Worm (Caenorhabditis elegans): Measurements from ENCODE around the gene gstk-2.
"Not testable (repeated sequence)": the region's sequence is repeated elsewhere in the genome, so short reads cannot be mapped to it uniquely, and the experiment has no call there.

Gene gstk-2

DNA sequence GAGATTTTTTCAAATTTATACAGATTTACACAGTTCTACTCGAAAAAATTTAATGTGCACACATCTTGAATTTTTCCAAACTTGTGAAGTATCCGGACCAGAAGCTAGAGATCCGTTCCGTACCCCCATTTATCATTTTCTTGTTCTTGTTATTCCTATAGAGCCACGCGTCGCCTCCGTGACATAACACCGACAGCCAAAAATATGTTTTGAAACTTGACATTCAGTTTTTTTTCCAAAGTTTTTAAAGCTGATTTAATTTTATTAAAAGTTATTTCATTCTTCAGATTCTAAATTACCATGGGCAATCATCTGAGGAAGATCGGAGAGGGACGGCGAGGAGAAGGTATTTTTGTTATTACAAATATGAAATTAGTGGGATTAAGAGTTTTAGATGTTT, 8.1 kb upstream of the gstk-2 start, which contains the start of gene D2024.18:
TSS of gene D2024.18 (plus strand) at position 301 of the 400 bp plus-strand sequence.
- TF ChIP-seq mab-9 (GFP tag; IDR thresholded peaks at IDR 0.05) (no peak), nhr-28 (tag; optimal IDR thresholded peaks at IDR 0.05) (no peak), pqm-1 (tag; optimal IDR thresholded peaks at IDR 0.05) (no peak), elt-3 (tag; optimal IDR thresholded peaks at IDR 0.05) (no peak), blmp-1 (tag; optimal IDR thresholded peaks at IDR 0.05) (no peak), ces-1 (GFP tag; optimal IDR thresholded peaks at IDR 0.05) (no peak), ceh-8 (GFP tag; optimal IDR thresholded peaks at IDR 0.05) (no peak), egl-13 (tag; optimal IDR thresholded peaks at IDR 0.05) (no peak), F16B12.6 (tag; optimal IDR thresholded peaks at IDR 0.05) (no peak), nhr-19 (GFP tag; conservative IDR thresholded peaks at IDR 0.05) (no peak), mef-2 (tag; optimal IDR thresholded peaks at IDR 0.05) (no peak), ceh-88 (GFP tag; IDR thresholded peaks at IDR 0.05) (no peak), mep-1 (tag; optimal IDR thresholded peaks at IDR 0.05) (no peak), ztf-11 (tag; optimal IDR thresholded peaks at IDR 0.05) (no peak)

DNA sequence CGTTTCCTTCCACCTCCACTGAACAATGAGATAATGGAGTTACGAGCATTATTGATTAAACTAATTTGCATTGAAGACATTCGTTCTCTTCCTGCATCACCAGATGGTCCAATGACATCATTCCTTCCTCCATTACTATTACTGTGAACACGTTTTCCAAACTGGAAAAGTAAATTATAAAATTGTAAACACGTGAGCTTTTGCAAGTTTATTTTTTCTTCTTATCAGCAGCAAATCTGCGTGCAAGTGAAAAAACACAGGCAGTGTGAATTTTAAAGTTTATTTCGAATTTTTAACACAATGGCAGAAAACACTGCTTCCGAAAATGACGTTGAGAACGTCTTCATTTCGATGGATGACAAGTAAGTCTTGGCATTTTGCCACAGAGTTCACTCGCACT, 5.2 kb upstream of the gstk-2 start, which contains the start of gene D2024.1:
TSS of gene D2024.1 (plus strand) at position 301 of the 400 bp plus-strand sequence.
- not testable (repeated sequence) for TF ChIP-seq F16B12.6 (tag; optimal IDR thresholded peaks at IDR 0.05); ets-5 (GFP tag; IDR thresholded peaks at IDR 0.05); aly-2 (tag; optimal IDR thresholded peaks at IDR 0.05)

- TF ChIP-seq isw-1 (GFP tag; IDR thresholded peaks at IDR 0.05): no peak
- TF ChIP-seq fos-1 (tag; optimal IDR thresholded peaks at IDR 0.05): no peak
- TF ChIP-seq efl-1 (optimal IDR thresholded peaks at IDR 0.05): no peak
- TF ChIP-seq efl-1 (GFP tag; optimal IDR thresholded peaks at IDR 0.05 in 1 of 2): peak in 1 of 2 experiments; percentile 39
These were observed 4.5 kb upstream of the gstk-2 start, which contains the start of gene col-114 for ce11 chrIV:7246553-7246952. col-114 (minus strand) TSS chrIV:7246653.

DNA sequence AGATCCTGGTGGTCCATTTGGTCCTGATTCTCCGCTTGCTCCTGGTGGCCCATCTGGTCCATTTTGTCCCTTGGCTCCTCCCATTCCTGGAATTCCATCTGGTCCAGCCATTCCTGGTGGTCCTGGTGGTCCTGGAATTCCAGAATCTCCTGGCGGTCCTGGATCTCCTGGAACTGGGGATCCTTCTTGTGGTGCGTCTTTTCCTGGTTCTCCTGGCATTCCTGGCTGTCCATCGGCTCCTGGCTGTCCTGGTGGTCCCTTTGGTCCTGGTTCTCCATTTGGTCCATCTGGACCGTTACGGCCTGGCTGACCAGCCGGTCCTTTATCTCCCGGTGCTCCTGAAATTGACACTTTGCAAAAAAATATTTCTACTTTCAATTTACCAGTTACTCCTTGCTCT, 3.5 kb upstream of the gstk-2 start:
- TF ChIP-seq tbx-2 (tag; optimal IDR thresholded peaks at IDR 0.05) (no peak), pqm-1 (tag; optimal IDR thresholded peaks at IDR 0.05) (no peak), hlh-17 (GFP tag; optimal IDR thresholded peaks at IDR 0.05; ENCODE audit: borderline replicate concordance) (no peak), nhr-11 (tag; optimal IDR thresholded peaks at IDR 0.05) (no peak), mef-2 (tag; optimal IDR thresholded peaks at IDR 0.05) (no peak), hpl-2 (GFP tag; optimal IDR thresholded peaks at IDR 0.05) (no peak), lsy-2 (tag; optimal IDR thresholded peaks at IDR 0.05) (no peak), sptf-1 (tag; optimal IDR thresholded peaks at IDR 0.05) (no peak), grh-1 (GFP tag; IDR thresholded peaks at IDR 0.05) (no peak), snu-23 (GFP tag; optimal IDR thresholded peaks at IDR 0.05) (no peak), unc-98 (GFP tag; IDR thresholded peaks at IDR 0.05) (no peak), ztf-11 (tag; optimal IDR thresholded peaks at IDR 0.05) (no peak), snpc-4 (tag; optimal IDR thresholded peaks at IDR 0.05) (no peak), elt-3 (tag; optimal IDR thresholded peaks at IDR 0.05) (no peak), nhr-85 (tag) (no peak), F16B12.6 (tag; optimal IDR thresholded peaks at IDR 0.05) (no peak), nhr-237 (tag; optimal IDR thresholded peaks at IDR 0.05) (no peak), ceh-88 (GFP tag; IDR thresholded peaks at IDR 0.05) (no peak), unc-30 (tag; optimal IDR thresholded peaks at IDR 0.05) (no peak), unc-86 (tag; optimal IDR thresholded peaks at IDR 0.05) (no peak)

DNA sequence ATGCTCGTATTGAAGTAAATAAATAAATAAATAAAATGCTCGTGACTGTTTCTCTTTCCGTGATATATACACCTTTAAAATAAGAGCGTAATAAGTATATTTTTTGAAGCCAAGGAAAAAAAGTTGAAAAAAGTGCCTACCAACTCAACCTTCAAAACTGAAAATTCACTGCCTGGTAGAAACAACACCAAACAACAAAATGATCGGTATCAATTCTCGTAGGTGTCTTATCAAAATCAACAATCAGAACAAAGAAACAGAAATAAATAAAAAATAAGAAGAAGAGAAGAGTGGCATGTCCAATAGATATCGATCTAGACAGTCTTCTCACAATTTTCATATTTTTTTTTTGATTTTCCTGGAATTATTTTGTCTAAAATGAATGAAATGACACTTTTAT, 1.8 kb upstream of the gstk-2 start, which contains the start of gene afmd-1:
TSS of gene afmd-1 (plus strand) at position 316 of the 400 bp plus-strand sequence.
- TF ChIP-seq hpl-2 (GFP tag; optimal IDR thresholded peaks at IDR 0.05) (no peak), ceh-90 (tag; optimal IDR thresholded peaks at IDR 0.05) (no peak), nhr-12 (tag; optimal IDR thresholded peaks at IDR 0.05) (no peak), irx-1 (tag; optimal IDR thresholded peaks at IDR 0.05) (no peak), aha-1 (tag; optimal IDR thresholded peaks at IDR 0.05) (no peak)
